Worm (Caenorhabditis elegans) whole organism, dauer: ENCODE data around the gene T01C3.3.
"Not testable (repeated sequence)": the region's sequence is repeated elsewhere in the genome, so short reads cannot be mapped to it uniquely, and the experiment has no call there.

Source experiments
- unc-62 ChIP-seq: sonication (generic microtip); optimal IDR thresholded peaks from 2 replicates; lab custom pipeline; 2017; ENCODE audit warnings: missing biosample characterization, missing genetic modification reagents, missing genetic modification characterization

T01C3.3 gene

ce11 chrV:14992627-14993117, at the start of gene T01C3.3:
TSS of gene T01C3.3 (minus strand) at chrV:14992677.
- TF ChIP-seq unc-62 (GFP tag; lab: Kevin White, UChicago), result no peak

ce11 chrV:15036769-15037168, 44.3 kb upstream of the T01C3.3 start, which contains the start of gene melo-3:
TSS of gene melo-3 (minus strand) at chrV:15036869.
- not testable (repeated sequence) for TF ChIP-seq unc-62 (GFP tag; lab: Kevin White, UChicago)

ce11 chrV:15031373-15031772, 38.9 kb upstream of the T01C3.3 start, which contains the start of gene cng-1:
TSS of gene cng-1 (minus strand) at chrV:15031473.
- not testable (repeated sequence) for TF ChIP-seq unc-62 (GFP tag; lab: Kevin White, UChicago)

ce11 chrV:15028896-15029519, 36.5 kb upstream of the T01C3.3 start, which contains the start of gene F14H8.8:
TSS of gene F14H8.8 (plus strand) at chrV:15029469.
- no peak for TF ChIP-seq unc-62 (GFP tag; lab: Kevin White, UChicago)

ce11 chrV:15023544-15023943, 31.1 kb upstream of the T01C3.3 start, which contains the start of gene F14H8.4:
TSS of gene F14H8.4 (plus strand) at chrV:15023844.
- no peak for TF ChIP-seq unc-62 (GFP tag; lab: Kevin White, UChicago)

- no peak for TF ChIP-seq unc-62 (GFP tag; lab: Kevin White, UChicago)
Observed at ce11 chrV:15020732-15021131, 28.3 kb upstream of the T01C3.3 start, which contains the start of gene F14H8.5. TSS of gene F14H8.5 (plus strand) at chrV:15021032.

- TF ChIP-seq unc-62 (GFP tag; lab: Kevin White, UChicago), result no peak
Observed at ce11 chrV:15020229-15020628, 27.8 kb upstream of the T01C3.3 start, which contains the start of gene F14H8.2. TSS of gene F14H8.2 (minus strand) at chrV:15020329.

ce11 chrV:15016795-15017429, 24.4 kb upstream of the T01C3.3 start:
- TF ChIP-seq unc-62 (GFP tag; lab: Kevin White, UChicago), result no peak

- no peak for TF ChIP-seq unc-62 (GFP tag; lab: Kevin White, UChicago)
Observed at ce11 chrV:15015799-15016198, 23.3 kb upstream of the T01C3.3 start.

ce11 chrV:15014164-15014563, 21.7 kb upstream of the T01C3.3 start, which contains the start of gene obr-2:
TSS of gene obr-2 (minus strand) at chrV:15014264.
- no peak for TF ChIP-seq unc-62 (GFP tag; lab: Kevin White, UChicago)

- TF ChIP-seq unc-62 (GFP tag; lab: Kevin White, UChicago), result no peak
Observed at ce11 chrV:15013328-15013727, 20.9 kb upstream of the T01C3.3 start.

ce11 chrV:15012542-15013301, 20.2 kb upstream of the T01C3.3 start:
- TF ChIP-seq unc-62 (GFP tag; lab: Kevin White, UChicago), result no peak

ce11 chrV:15011560-15011959, 19.1 kb upstream of the T01C3.3 start, which contains the start of gene nmr-2:
TSS of gene nmr-2 (minus strand) at chrV:15011660.
- no peak for TF ChIP-seq unc-62 (GFP tag; lab: Kevin White, UChicago)

ce11 chrV:15004800-15005199, 12.3 kb upstream of the T01C3.3 start, which contains the start of gene hrde-2:
TSS of gene hrde-2 (plus strand) at chrV:15005100.
- no peak for TF ChIP-seq unc-62 (GFP tag; lab: Kevin White, UChicago)

ce11 chrV:15002184-15002690, 9.8 kb upstream of the T01C3.3 start, which contains the start of the genes fib-1 and mut-15:
TSS of gene fib-1 (minus strand) at chrV:15002223.
TSS of gene mut-15 (plus strand) at chrV:15002543.
- no peak for TF ChIP-seq unc-62 (GFP tag; lab: Kevin White, UChicago)
